Worm (Caenorhabditis elegans) whole organism, dauer: ENCODE results near the gene K03B4.4.

Experiments used
- unc-62 ChIP-seq: sonication (generic microtip); optimal IDR thresholded peaks from 2 replicates; lab custom pipeline; 2017; ENCODE audit warnings: missing biosample characterization, missing genetic modification reagents, missing genetic modification characterization

Gene K03B4.4

DNA sequence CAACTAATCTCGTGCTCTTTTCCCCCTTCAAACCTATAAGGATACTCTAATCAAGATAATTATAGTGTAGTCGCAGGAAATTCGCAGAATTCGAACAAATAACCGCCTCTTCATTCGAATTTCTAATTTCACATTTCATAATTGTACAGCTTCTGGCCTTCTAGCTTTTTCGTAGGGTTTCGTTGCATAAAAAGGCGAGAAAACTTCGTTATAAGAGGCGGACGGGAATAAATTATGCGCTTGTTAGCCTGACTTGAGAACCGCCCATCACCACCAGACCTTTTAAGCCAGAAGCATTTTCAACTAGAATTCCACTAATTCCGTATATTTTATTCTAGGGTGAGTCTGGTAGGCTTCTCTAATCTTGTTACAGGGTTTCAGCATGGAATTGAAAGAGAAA lies at the start of gene K03B4.4:
Gene K03B4.4 (plus strand): TSS at position 301 of the 400 bp plus-strand sequence.
- TF ChIP-seq unc-62 (GFP tag; lab: Kevin White, UChicago): no peak

DNA sequence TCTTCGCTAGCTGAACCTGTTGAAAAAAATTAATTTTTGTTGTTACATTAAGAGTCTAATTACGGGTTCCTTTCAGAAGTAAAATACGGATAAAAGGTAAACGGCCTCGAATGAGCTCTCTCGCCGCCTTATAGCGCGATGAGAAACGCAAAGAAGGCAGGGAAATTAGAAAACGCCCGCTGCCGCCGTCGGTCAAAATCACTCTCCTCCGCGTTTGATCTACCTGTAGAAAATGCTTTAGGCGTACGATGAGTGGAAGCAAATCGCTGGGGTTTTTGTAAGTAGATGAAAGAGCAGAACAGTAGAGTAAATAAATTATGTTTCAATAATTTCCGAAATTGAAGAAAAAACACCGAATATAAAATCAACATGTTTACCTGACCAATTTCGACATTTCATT lies 44.6 kb upstream of the K03B4.4 start:
- TF ChIP-seq unc-62 (GFP tag; lab: Kevin White, UChicago): no peak

- no peak for TF ChIP-seq unc-62 (GFP tag; lab: Kevin White, UChicago)
Observed at ce11 chrV:4640501-4641150, 41.1 kb upstream of the K03B4.4 start.

- no peak for TF ChIP-seq unc-62 (GFP tag; lab: Kevin White, UChicago)
Observed at ce11 chrV:4642691-4643090, 39.1 kb upstream of the K03B4.4 start, which contains the start of gene soc-1. soc-1 (plus strand) TSS chrV:4642952.

- TF ChIP-seq unc-62 (GFP tag; lab: Kevin White, UChicago): no peak
Observed at ce11 chrV:4647279-4647819, 34.4 kb upstream of the K03B4.4 start.

DNA sequence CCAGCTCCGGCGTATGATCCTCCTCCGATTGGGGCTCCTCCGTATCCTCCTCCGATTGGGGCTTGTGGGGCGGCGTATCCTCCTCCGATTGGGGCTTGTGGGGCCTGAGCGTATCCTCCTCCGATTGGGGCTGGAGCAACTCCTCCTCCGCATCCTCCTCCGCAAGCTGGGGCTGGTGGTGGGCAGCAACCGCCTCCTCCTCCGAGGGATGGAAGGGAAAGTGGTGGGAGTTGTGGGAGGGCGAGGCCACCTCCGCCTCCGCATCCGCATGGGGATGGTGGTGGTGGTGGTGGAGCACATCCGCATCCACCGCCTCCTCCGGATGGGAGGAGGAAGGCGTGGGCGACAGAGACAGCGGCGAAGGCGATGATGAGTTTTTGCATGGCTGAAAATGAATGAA lies 33.9 kb upstream of the K03B4.4 start, which contains the start of gene F41F3.3:
Gene F41F3.3 (minus strand): TSS at position 383 of the 400 bp plus-strand sequence.
- TF ChIP-seq unc-62 (GFP tag; lab: Kevin White, UChicago): no peak

DNA sequence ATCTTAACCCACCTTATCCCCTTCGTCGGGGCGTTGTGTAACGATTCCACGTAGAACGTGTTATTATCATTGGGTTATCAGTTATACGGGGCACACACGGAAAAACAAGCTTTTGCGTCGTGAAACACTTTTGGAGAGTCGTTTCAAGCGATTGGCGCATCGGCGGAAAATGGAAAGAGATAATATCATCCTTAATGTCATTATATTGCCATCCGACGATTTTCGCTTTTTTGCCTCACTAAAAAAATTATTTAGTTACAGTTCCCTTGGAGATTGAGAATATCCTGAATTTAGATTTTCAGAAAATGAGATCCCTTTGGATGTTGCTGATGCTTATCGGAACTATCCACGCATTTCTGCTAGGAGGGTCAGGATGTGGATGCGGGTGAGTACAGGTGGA lies 33.2 kb upstream of the K03B4.4 start, which contains the start of gene F41F3.8:
Gene F41F3.8 (plus strand): TSS at position 301 of the 400 bp plus-strand sequence.
- TF ChIP-seq unc-62 (GFP tag; lab: Kevin White, UChicago): no peak

- TF ChIP-seq unc-62 (GFP tag; lab: Kevin White, UChicago): no peak
Observed at ce11 chrV:4649649-4650384, 32.0 kb upstream of the K03B4.4 start.

ce11 chrV:4651480-4651879 lies 30.3 kb upstream of the K03B4.4 start:
- no peak for TF ChIP-seq unc-62 (GFP tag; lab: Kevin White, UChicago)

DNA sequence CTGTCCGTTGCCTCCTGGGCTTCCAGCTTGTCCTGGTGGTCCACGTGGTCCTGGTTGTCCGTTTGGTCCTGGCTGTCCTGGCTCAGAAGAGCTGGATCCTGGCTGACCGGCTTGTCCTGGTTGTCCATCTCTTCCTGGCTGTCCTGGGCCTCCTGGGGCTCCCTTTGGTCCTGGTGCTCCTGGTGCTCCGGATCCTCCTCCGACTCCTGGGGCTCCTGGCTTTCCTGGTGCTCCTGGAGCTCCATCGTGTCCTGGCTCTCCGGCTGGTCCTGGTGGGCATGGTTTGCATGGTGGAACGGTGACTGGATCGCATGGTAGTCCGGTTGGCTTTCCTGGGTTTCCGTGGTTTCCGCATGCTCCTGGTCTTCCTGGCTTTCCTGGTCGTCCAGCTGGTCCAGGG lies 28.7 kb upstream of the K03B4.4 start:
- TF ChIP-seq unc-62 (GFP tag; lab: Kevin White, UChicago): no peak

DNA sequence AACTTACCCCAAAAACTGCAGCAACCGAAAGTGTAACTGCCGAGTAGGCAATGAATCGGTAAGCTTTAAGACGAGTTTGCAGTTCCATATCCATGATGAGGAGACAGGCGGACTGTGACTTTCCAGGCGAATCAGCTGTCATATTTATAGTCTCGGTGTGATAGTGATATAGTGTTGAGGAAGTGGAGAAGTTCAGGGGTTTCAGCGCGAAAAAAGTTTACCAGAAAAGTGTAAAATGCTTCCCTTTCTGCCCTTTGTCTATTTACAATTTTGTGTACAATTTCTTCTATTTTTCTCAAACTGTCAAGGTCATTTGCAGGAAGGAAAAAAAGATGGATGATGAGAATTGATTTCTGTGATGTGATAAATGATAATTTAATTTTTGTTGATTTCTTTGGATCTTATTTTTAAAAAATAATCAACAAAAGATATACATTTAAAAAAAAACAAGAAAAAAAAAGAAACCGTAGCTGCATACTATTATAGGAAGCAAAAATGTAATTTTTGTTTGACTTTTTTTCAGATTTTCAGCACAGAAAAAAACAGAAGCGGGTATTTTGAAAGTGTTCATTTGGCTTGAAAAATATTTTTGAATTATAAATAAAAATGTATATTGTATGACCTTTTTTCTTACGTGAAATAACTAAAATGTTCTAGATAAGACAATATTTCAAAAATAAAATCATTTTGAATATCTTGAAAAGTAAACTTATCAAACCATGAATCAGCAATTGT lies 27.7 kb upstream of the K03B4.4 start, which contains the start of the genes col-139 and F41F3.1:
Gene col-139 (minus strand): TSS at position 101 of the 735 bp plus-strand sequence.
Gene F41F3.1 (plus strand): TSS at position 685 of the 735 bp plus-strand sequence.
- no peak for TF ChIP-seq unc-62 (GFP tag; lab: Kevin White, UChicago)

DNA sequence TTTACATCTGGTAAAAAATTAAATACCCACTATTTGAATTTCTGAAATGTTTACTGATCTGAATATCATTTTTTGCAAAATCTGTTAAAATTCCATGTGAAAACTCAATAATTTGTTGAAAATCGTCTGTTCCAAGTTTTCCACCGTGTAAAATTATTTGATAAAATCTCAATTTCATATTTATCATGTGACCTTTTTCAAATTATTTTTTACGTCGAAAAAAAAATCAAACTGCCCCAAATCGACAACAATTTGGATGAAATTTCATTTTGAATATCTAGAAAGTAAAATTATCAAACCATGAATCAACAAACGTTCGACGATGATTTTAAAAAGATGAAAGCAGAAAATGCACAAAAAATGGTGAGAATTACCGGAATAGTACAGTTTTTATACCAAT lies 26.6 kb upstream of the K03B4.4 start, which contains the start of gene F41F3.9:
Gene F41F3.9 (plus strand): TSS at position 301 of the 400 bp plus-strand sequence.
- TF ChIP-seq unc-62 (GFP tag; lab: Kevin White, UChicago): no peak

DNA sequence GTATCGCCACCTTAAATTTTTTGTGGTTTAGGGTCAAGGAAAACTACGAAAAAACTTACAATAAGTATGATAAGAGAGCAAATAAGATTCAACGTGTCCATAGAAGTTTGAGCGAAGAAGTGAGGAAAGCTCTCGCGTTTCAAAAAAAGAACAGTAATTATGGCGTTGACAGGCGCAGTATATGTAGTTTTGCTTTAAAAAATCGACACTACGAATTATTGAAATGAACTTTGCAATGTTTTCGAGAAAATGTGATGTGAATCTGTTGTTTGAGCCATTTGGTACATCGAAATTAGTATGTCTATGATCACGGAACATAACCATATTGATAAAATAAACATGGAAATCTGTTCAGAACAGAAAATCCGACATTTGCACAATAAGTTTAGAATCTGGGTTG lies 19.4 kb upstream of the K03B4.4 start, which contains the start of gene srx-74:
Gene srx-74 (minus strand): TSS at position 101 of the 400 bp plus-strand sequence.
- TF ChIP-seq unc-62 (GFP tag; lab: Kevin White, UChicago): no peak

DNA sequence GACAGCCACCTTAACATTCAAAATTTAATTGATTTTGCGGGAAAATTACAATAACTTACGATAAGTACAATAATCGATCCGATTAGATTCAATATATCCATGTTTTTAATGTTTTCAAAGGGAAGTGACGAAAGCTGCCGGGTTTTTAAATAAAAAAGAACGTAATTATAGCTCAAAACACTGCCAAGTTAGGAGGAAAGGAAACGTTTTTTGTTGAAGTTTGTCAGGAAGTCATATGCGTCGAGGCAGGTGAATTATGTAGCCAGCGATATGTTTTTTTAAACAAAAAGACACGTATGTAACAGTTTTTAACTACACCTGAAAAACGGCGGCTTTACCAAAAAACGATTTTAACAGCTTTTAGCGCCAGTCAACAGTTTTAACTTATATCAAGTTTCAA lies 16.1 kb upstream of the K03B4.4 start, which contains the start of gene srx-73:
Gene srx-73 (minus strand): TSS at position 101 of the 400 bp plus-strand sequence.
- no peak for TF ChIP-seq unc-62 (GFP tag; lab: Kevin White, UChicago)

- TF ChIP-seq unc-62 (GFP tag; lab: Kevin White, UChicago): no peak
Observed at ce11 chrV:4667062-4667461, 14.7 kb upstream of the K03B4.4 start.
